Fruit fly (Drosophila melanogaster): Measurements from ENCODE around the gene sNPF.

Gene sNPF

DNA sequence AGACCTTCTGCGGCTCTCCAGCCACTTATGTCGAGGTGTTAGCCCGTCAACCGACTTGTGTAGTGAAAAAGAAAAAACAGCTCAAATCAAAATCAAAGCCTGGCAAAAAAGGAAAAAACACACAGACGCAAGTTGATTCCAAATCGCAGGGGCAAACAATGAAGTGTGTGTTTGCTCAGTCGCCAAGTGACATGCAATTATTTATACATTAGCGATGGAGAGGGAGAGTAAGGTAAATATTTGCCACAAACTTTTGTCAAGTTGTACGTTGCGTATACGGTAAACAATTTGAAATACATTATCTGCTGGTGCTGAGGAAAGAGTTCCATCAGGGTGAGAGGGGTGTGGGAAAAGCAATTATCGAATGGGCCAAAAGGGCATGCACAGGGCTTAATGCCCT lies 29.6 kb upstream of the sNPF start (continued):
- TF ChIP-seq Atf6 (GFP tag; IDR thresholded peaks at IDR 0.05) = no peak
- no peak for TF ChIP-seq chm (GFP tag; IDR thresholded peaks at IDR 0.05)
- TF ChIP-seq CG18476 (GFP tag; optimal IDR thresholded peaks at IDR 0.05) = no peak
- no peak for TF ChIP-seq CkIIα-i1 (GFP tag; IDR thresholded peaks at IDR 0.05)
- TF ChIP-seq NfI (GFP tag; optimal IDR thresholded peaks at IDR 0.05) = no peak
- no peak for TF ChIP-seq salm (tag; optimal IDR thresholded peaks at IDR 0.05)
- no peak for TF ChIP-seq CG9817 (tag; optimal IDR thresholded peaks at IDR 0.05)
- no peak for TF ChIP-seq CG32767 (GFP tag; IDR thresholded peaks at IDR 0.05)
- no peak for TF ChIP-seq CG11560 (tag; IDR thresholded peaks at IDR 0.05)
- TF ChIP-seq Opbp (GFP tag; IDR thresholded peaks at IDR 0.05; ENCODE audit: partially characterized antibody) = no peak
- TF ChIP-seq wor (GFP tag; IDR thresholded peaks at IDR 0.05) = no peak
- no peak for TF ChIP-seq sr (GFP tag; IDR thresholded peaks at IDR 0.05)
- TF ChIP-seq klu (GFP tag; IDR thresholded peaks at IDR 0.05) = no peak
- TF ChIP-seq dpn (GFP tag; optimal IDR thresholded peaks at IDR 0.05) = no peak
- no peak for TF ChIP-seq vfl (GFP tag; optimal IDR thresholded peaks at IDR 0.05)
- no peak for TF ChIP-seq E2f1 (GFP tag; IDR thresholded peaks at IDR 0.05)
- no peak for TF ChIP-seq CG32532 (GFP tag; IDR thresholded peaks at IDR 0.05)
- no peak for TF ChIP-seq B-H1 (GFP tag; IDR thresholded peaks at IDR 0.05)
- no peak for TF ChIP-seq pros (GFP tag; optimal IDR thresholded peaks at IDR 0.05)
- TF ChIP-seq Poxn (GFP tag; IDR thresholded peaks at IDR 0.05) = no peak
- TF ChIP-seq yki (optimal IDR thresholded peaks at IDR 0.05) = no peak
- TF ChIP-seq dmrt99B (tag; optimal IDR thresholded peaks at IDR 0.05) = peak; percentile 16
- TF ChIP-seq Side (GFP tag; optimal IDR thresholded peaks at IDR 0.05) = no peak
- no peak for TF ChIP-seq Hey (tag; optimal IDR thresholded peaks at IDR 0.05)
- TF ChIP-seq gcm (GFP tag; optimal IDR thresholded peaks at IDR 0.05) = no peak
- TF ChIP-seq D19B (GFP tag; optimal IDR thresholded peaks at IDR 0.05) = no peak
- peak; percentile 30 for TF ChIP-seq MTF-1 (GFP tag; optimal IDR thresholded peaks at IDR 0.05; ENCODE audit: borderline replicate concordance)
- TF ChIP-seq inv (GFP tag; IDR thresholded peaks at IDR 0.05; ENCODE audit: partially characterized antibody) = no peak
- no peak for TF ChIP-seq en (GFP tag; optimal IDR thresholded peaks at IDR 0.05)
- TF ChIP-seq CG1832 (GFP tag; optimal IDR thresholded peaks at IDR 0.05) = no peak
- no peak for TF ChIP-seq pfk (GFP tag; optimal IDR thresholded peaks at IDR 0.05)
- TF ChIP-seq bsh (GFP tag; optimal IDR thresholded peaks at IDR 0.05) = peak in 1 of 2 experiments; percentile 10
- TF ChIP-seq CG9215 (GFP tag; IDR thresholded peaks at IDR 0.05) = no peak
- TF ChIP-seq CG6683 (GFP tag; optimal IDR thresholded peaks at IDR 0.05) = no peak
- TF ChIP-seq CG4360 (GFP tag; IDR thresholded peaks at IDR 0.05) = no peak
- no peak for TF ChIP-seq CG16813 (GFP tag; IDR thresholded peaks at IDR 0.05; ENCODE audit: partially characterized antibody)
- TF ChIP-seq Blimp-1 (GFP tag; optimal IDR thresholded peaks at IDR 0.05) = peak; percentile 48
- no peak for TF ChIP-seq seq (GFP tag; IDR thresholded peaks at IDR 0.05)
- no peak for TF ChIP-seq lola (GFP tag; optimal IDR thresholded peaks at IDR 0.05)
- TF ChIP-seq CG12769 (tag; optimal IDR thresholded peaks at IDR 0.05) = no peak
- TF ChIP-seq bcd (GFP tag; optimal IDR thresholded peaks at IDR 0.05) = no peak
- no peak for TF ChIP-seq Hmx (GFP tag; optimal IDR thresholded peaks at IDR 0.05)
- no peak for TF ChIP-seq dmrt11E (tag; optimal IDR thresholded peaks at IDR 0.05)
- TF ChIP-seq unpg (GFP tag; optimal IDR thresholded peaks at IDR 0.05) = peak; percentile 17
- no peak for TF ChIP-seq MBD-R2 (GFP tag; IDR thresholded peaks at IDR 0.05)
- no peak for TF ChIP-seq Scr (GFP tag; IDR thresholded peaks at IDR 0.05; ENCODE audit: partially characterized antibody)
- no peak for TF ChIP-seq CG18619 (GFP tag; optimal IDR thresholded peaks at IDR 0.05)
- no peak for TF ChIP-seq CG6791 (GFP tag; IDR thresholded peaks at IDR 0.05; ENCODE audit: partially characterized antibody)
- no peak for TF ChIP-seq Hsf (GFP tag; optimal IDR thresholded peaks at IDR 0.05)
- no peak for TF ChIP-seq Six4 (GFP tag; optimal IDR thresholded peaks at IDR 0.05)
- no peak for TF ChIP-seq croc (GFP tag; conservative IDR thresholded peaks at IDR 0.05)
- TF ChIP-seq CG11696 (GFP tag; IDR thresholded peaks at IDR 0.05) = no peak

Measured in whole organism, embryonic.